Worm (Caenorhabditis elegans) whole organism, early embryonic: ENCODE results near the gene T23F11.2.

ENCODE experiments used
- B0310.2 ChIP-seq: sonication (generic microtip); optimal IDR thresholded peaks from 2 replicates; lab custom pipeline; 2016; ENCODE audit warnings: mild to moderate bottlenecking, missing genetic modification characterization, missing compliant biosample characterization
- F13C5.2 ChIP-seq: sonication (generic microtip); optimal IDR thresholded peaks from 2 replicates; lab custom pipeline; 2017; ENCODE audit warnings: mild to moderate bottlenecking, missing genetic modification characterization, inconsistent platforms, missing compliant biosample characterization
- aly-1 ChIP-seq: sonication (generic microtip); optimal IDR thresholded peaks from 2 replicates; lab custom pipeline; 2016; ENCODE audit warnings: missing genetic modification characterization, missing compliant biosample characterization
- ama-1 ChIP-seq: fragments of 150-350 bp; optimal IDR thresholded peaks from 2 replicates; lab custom pipeline; 2014
- ceh-13 ChIP-seq: fragments of 200-800 bp; sonication (Bioruptor generic); optimal IDR thresholded peaks from 2 replicates; lab custom pipeline; 2018; ENCODE audit warnings: mild to moderate bottlenecking, missing genetic modification characterization, missing compliant biosample characterization
- ceh-36 ChIP-seq: sonication (generic microtip); optimal IDR thresholded peaks from 2 replicates; lab custom pipeline; 2016; ENCODE audit warnings: missing genetic modification characterization, inconsistent platforms, missing compliant biosample characterization
- ets-7 ChIP-seq: sonication (generic microtip); optimal IDR thresholded peaks from 2 replicates; lab custom pipeline; 2016; ENCODE audit warnings: missing genotype, missing genetic modification characterization, missing compliant biosample characterization
- flt-1 ChIP-seq: fragments of 200-800 bp; sonication (Bioruptor generic); IDR thresholded peaks from 2 replicates; pipeline ENCODE4 v1.3.6; 2022; ENCODE audit warnings: missing genetic modification characterization, missing compliant biosample characterization
- hmbx-1 ChIP-seq: sonication (generic microtip); optimal IDR thresholded peaks from 2 replicates; lab custom pipeline; 2016; ENCODE audit warnings: mild to moderate bottlenecking, missing genetic modification characterization, missing compliant biosample characterization
- hmg-4 ChIP-seq: fragments of 200-800 bp; sonication (Bioruptor generic); optimal IDR thresholded peaks from 2 replicates; lab custom pipeline; 2018; ENCODE audit warnings: mild to moderate bottlenecking, missing genetic modification characterization, missing compliant biosample characterization
- hnd-1 ChIP-seq: sonication (generic microtip); optimal IDR thresholded peaks from 2 replicates; lab custom pipeline; 2016; ENCODE audit warnings: missing genetic modification characterization, missing compliant biosample characterization
- pes-1 ChIP-seq: fragments of 200-800 bp; sonication (Bioruptor generic); IDR thresholded peaks from 2 replicates; pipeline ENCODE4 v1.3.6; 2022; ENCODE audit warnings: missing genetic modification reagents, missing genetic modification characterization, missing compliant biosample characterization
- scrt-1 ChIP-seq: fragments of 200-800 bp; sonication (Bioruptor generic); IDR thresholded peaks from 2 replicates; pipeline ENCODE4 v1.3.6; 2022; ENCODE audit warnings: missing genetic modification characterization, missing compliant biosample characterization
- sea-1 ChIP-seq: fragments of 200-800 bp; sonication (Bioruptor generic); conservative IDR thresholded peaks from 2 replicates; pipeline ENCODE4 v1.3.6; 2022; ENCODE audit warnings: missing genetic modification characterization, missing compliant biosample characterization
- tbx-11 ChIP-seq: fragments of 200-800 bp; sonication (Bioruptor generic); IDR thresholded peaks from 2 replicates; pipeline ENCODE4 v1.3.6; 2022; ENCODE audit warnings: missing genetic modification characterization, missing compliant biosample characterization
- tbx-37 ChIP-seq: fragments of 200-800 bp; sonication (Bioruptor generic); conservative IDR thresholded peaks from 2 replicates; pipeline ENCODE4 v1.3.6; 2022; ENCODE audit warnings: missing genetic modification reagents, missing genetic modification characterization, missing compliant biosample characterization
- tra-4 ChIP-seq: sonication (generic microtip); optimal IDR thresholded peaks from 2 replicates; lab custom pipeline; 2017; ENCODE audit warnings: missing genetic modification characterization, missing compliant biosample characterization

The T23F11.2 gene

ce11 chrIII:4693281-4693680, 38.0 kb upstream of the T23F11.2 start, which contains the start of gene nifk-1:
TSS of gene nifk-1 (minus strand) at chrIII:4693307.
- no peak for TF ChIP-seq ceh-36 (tag; lab: Kevin White, UChicago)
- no peak for TF ChIP-seq B0310.2 (tag; lab: Kevin White, UChicago)
- TF ChIP-seq hmg-4 = no peak
- no peak for TF ChIP-seq tbx-11 (GFP tag; lab: Robert Waterston, UW)
- TF ChIP-seq tra-4 (tag; lab: Kevin White, UChicago) = no peak
- TF ChIP-seq F13C5.2 = peak; percentile 60
- no peak for TF ChIP-seq flt-1 (GFP tag; lab: Robert Waterston, UW)
- TF ChIP-seq tbx-37 = peak; percentile 38; the same call in 1 of the 2 replicates
- TF ChIP-seq sea-1 (GFP tag; lab: Robert Waterston, UW) = 0 out of 2 replicates have a peak, but pooled peaks have one; percentile 5
- no peak for TF ChIP-seq hmbx-1 (tag; lab: Kevin White, UChicago)
- TF ChIP-seq pes-1 (GFP tag; lab: Robert Waterston, UW) = no peak
- no peak for TF ChIP-seq ceh-13 (GFP tag; lab: Kevin White, UChicago)
- TF ChIP-seq ets-7 (tag; lab: Kevin White, UChicago) = no peak
- TF ChIP-seq aly-1 = no peak
- TF ChIP-seq scrt-1 = peak; percentile 34; the same call in 1 of the 2 replicates

- TF ChIP-seq pes-1 (GFP tag; lab: Robert Waterston, UW) (no peak), ama-1 (no peak), B0310.2 (tag; lab: Kevin White, UChicago) (peak; percentile 69), scrt-1 (peak; percentile 88), ceh-13 (GFP tag; lab: Kevin White, UChicago) (peak; percentile 80), ets-7 (tag; lab: Kevin White, UChicago) (peak; percentile 32), hnd-1 (tag; lab: Kevin White, UChicago) (peak; percentile 64), tbx-11 (GFP tag; lab: Robert Waterston, UW) (peak; percentile 83), hmg-4 (peak; percentile 91), hmbx-1 (tag; lab: Kevin White, UChicago) (peak; percentile 44), aly-1 (peak; percentile 13), F13C5.2 (peak; percentile 41), ceh-36 (tag; lab: Kevin White, UChicago) (peak; percentile 84), tra-4 (tag; lab: Kevin White, UChicago) (peak; percentile 76), tbx-37 (peak; percentile 76), flt-1 (GFP tag; lab: Robert Waterston, UW) (peak; percentile 76), sea-1 (GFP tag; lab: Robert Waterston, UW) (no peak; the same call in 1 of the 2 replicates)
Measured at ce11 chrIII:4689595-4689994, 34.3 kb upstream of the T23F11.2 start.

ce11 chrIII:4688965-4689364, 33.7 kb upstream of the T23F11.2 start, which contains the start of gene ppat-1:
TSS of gene ppat-1 (plus strand) at chrIII:4689280.
- TF ChIP-seq ceh-13 (GFP tag; lab: Kevin White, UChicago) = no peak

- TF ChIP-seq ceh-13 (GFP tag; lab: Kevin White, UChicago) (no peak), ceh-36 (tag; lab: Kevin White, UChicago) (no peak), ama-1 (no peak), scrt-1 (no peak), aly-1 (no peak), hmbx-1 (tag; lab: Kevin White, UChicago) (no peak), tbx-11 (GFP tag; lab: Robert Waterston, UW) (no peak), flt-1 (GFP tag; lab: Robert Waterston, UW) (no peak), tbx-37 (no peak), sea-1 (GFP tag; lab: Robert Waterston, UW) (no peak), F13C5.2 (no peak), B0310.2 (tag; lab: Kevin White, UChicago) (no peak)
Measured at ce11 chrIII:4688356-4688755, 33.1 kb upstream of the T23F11.2 start, which contains the start of gene tag-243. TSS of gene tag-243 (minus strand) at chrIII:4688456.

ce11 chrIII:4687134-4687533, 31.8 kb upstream of the T23F11.2 start:
- TF ChIP-seq pes-1 (GFP tag; lab: Robert Waterston, UW) (no peak), F13C5.2 (no peak), ama-1 (no peak), tbx-37 (no peak), ceh-13 (GFP tag; lab: Kevin White, UChicago) (no peak), sea-1 (GFP tag; lab: Robert Waterston, UW) (no peak), hmg-4 (no peak)

- no peak for TF ChIP-seq tra-4 (tag; lab: Kevin White, UChicago)
- no peak for TF ChIP-seq pes-1 (GFP tag; lab: Robert Waterston, UW)
- no peak for TF ChIP-seq ceh-13 (GFP tag; lab: Kevin White, UChicago)
- TF ChIP-seq tbx-37 = no peak
- no peak for TF ChIP-seq sea-1 (GFP tag; lab: Robert Waterston, UW)
- no peak for TF ChIP-seq ets-7 (tag; lab: Kevin White, UChicago)
- no peak for TF ChIP-seq hmbx-1 (tag; lab: Kevin White, UChicago)
- no peak for TF ChIP-seq tbx-11 (GFP tag; lab: Robert Waterston, UW)
- TF ChIP-seq aly-1 = no peak
- no peak for TF ChIP-seq hnd-1 (tag; lab: Kevin White, UChicago)
- TF ChIP-seq F13C5.2 = no peak
- TF ChIP-seq hmg-4 = no peak
- TF ChIP-seq B0310.2 (tag; lab: Kevin White, UChicago) = no peak
- no peak for TF ChIP-seq scrt-1
- TF ChIP-seq ceh-36 (tag; lab: Kevin White, UChicago) = no peak
- no peak for TF ChIP-seq flt-1 (GFP tag; lab: Robert Waterston, UW)
Measured at ce11 chrIII:4679963-4680484, 24.7 kb upstream of the T23F11.2 start, which contains the start of gene srg-11. TSS of gene srg-11 (plus strand) at chrIII:4680013.

- TF ChIP-seq aly-1 (no peak), tbx-11 (GFP tag; lab: Robert Waterston, UW) (no peak), sea-1 (GFP tag; lab: Robert Waterston, UW) (no peak), ceh-13 (GFP tag; lab: Kevin White, UChicago) (no peak), flt-1 (GFP tag; lab: Robert Waterston, UW) (no peak), ceh-36 (tag; lab: Kevin White, UChicago) (no peak)
Measured at ce11 chrIII:4677466-4677865, 22.2 kb upstream of the T23F11.2 start, which contains the start of gene srg-10. TSS of gene srg-10 (plus strand) at chrIII:4677766.
